Worm (Caenorhabditis elegans) whole organism, dauer: ENCODE data around the gene let-19.

ENCODE experiments used
- unc-62 ChIP-seq: sonication (generic microtip); optimal IDR thresholded peaks from 2 replicates; lab custom pipeline; 2017; ENCODE audit warnings: missing biosample characterization, missing genetic modification reagents, missing genetic modification characterization

Gene let-19

ce11 chrII:8825769-8826168 lies 55.0 kb downstream of the let-19 start, which contains the start of gene nas-25:
Gene nas-25 (plus strand): TSS chrII:8826069.
- no peak for TF ChIP-seq unc-62 (GFP tag; lab: Kevin White, UChicago)

- TF ChIP-seq unc-62 (GFP tag; lab: Kevin White, UChicago): no peak
Observed at ce11 chrII:8829189-8829588, 58.4 kb downstream of the let-19 start, which contains the start of gene F46C5.2. Gene F46C5.2 (minus strand): TSS chrII:8829289.

ce11 chrII:8830917-8831316 lies 60.1 kb downstream of the let-19 start:
- TF ChIP-seq unc-62 (GFP tag; lab: Kevin White, UChicago): no peak
